Fruit fly (Drosophila melanogaster): ENCODE measurements around the gene Ice2.

Ice2 gene

dm6 chr3R:21130050-21130449 is at the start of gene Ice2:
TSS of gene Ice2 (plus strand) at chr3R:21130216.
- no peak for TF ChIP-seq noc (tag; optimal IDR thresholded peaks at IDR 0.05)

- peak; percentile 87 for TF ChIP-seq noc (tag; optimal IDR thresholded peaks at IDR 0.05)
These were observed 49.0 kb upstream of the Ice2 start, which contains the start of gene HHEX for dm6 chr3R:21080876-21081586. TSS of gene HHEX (minus strand) at chr3R:21080926.

dm6 chr3R:21084979-21085378 is 45.0 kb upstream of the Ice2 start:
- TF ChIP-seq noc (tag; optimal IDR thresholded peaks at IDR 0.05) = no peak

dm6 chr3R:21089416-21089815 is 40.6 kb upstream of the Ice2 start:
- no peak for TF ChIP-seq noc (tag; optimal IDR thresholded peaks at IDR 0.05)

dm6 chr3R:21090230-21091021 is 39.6 kb upstream of the Ice2 start:
- no peak for TF ChIP-seq noc (tag; optimal IDR thresholded peaks at IDR 0.05)

- TF ChIP-seq noc (tag; optimal IDR thresholded peaks at IDR 0.05) = no peak
These were observed 38.5 kb upstream of the Ice2 start for dm6 chr3R:21091500-21091899.

dm6 chr3R:21092036-21092435 is 38.0 kb upstream of the Ice2 start:
- TF ChIP-seq noc (tag; optimal IDR thresholded peaks at IDR 0.05) = no peak

dm6 chr3R:21092829-21093228 is 37.2 kb upstream of the Ice2 start:
- no peak for TF ChIP-seq noc (tag; optimal IDR thresholded peaks at IDR 0.05)

- TF ChIP-seq noc (tag; optimal IDR thresholded peaks at IDR 0.05) = no peak
These were observed 35.7 kb upstream of the Ice2 start for dm6 chr3R:21094292-21094691.

dm6 chr3R:21096532-21097143 is 33.4 kb upstream of the Ice2 start:
- no peak for TF ChIP-seq noc (tag; optimal IDR thresholded peaks at IDR 0.05)

dm6 chr3R:21097160-21097559 is 32.9 kb upstream of the Ice2 start:
- no peak for TF ChIP-seq noc (tag; optimal IDR thresholded peaks at IDR 0.05)

dm6 chr3R:21097631-21098117 is 32.3 kb upstream of the Ice2 start, which contains the start of gene RhoGAP93B:
TSS of gene RhoGAP93B (minus strand) at chr3R:21097827.
- TF ChIP-seq noc (tag; optimal IDR thresholded peaks at IDR 0.05) = peak; percentile 83

- TF ChIP-seq noc (tag; optimal IDR thresholded peaks at IDR 0.05) = no peak
These were observed 28.4 kb upstream of the Ice2 start, which contains the start of the genes CG7044 and Tbc1d22 for dm6 chr3R:21101453-21102214. TSS of gene CG7044 (minus strand) at chr3R:21101718. TSS of gene Tbc1d22 (plus strand) at chr3R:21102199.

dm6 chr3R:21102477-21102876 is 27.5 kb upstream of the Ice2 start:
- no peak for TF ChIP-seq noc (tag; optimal IDR thresholded peaks at IDR 0.05)

dm6 chr3R:21107907-21108591 is 22.0 kb upstream of the Ice2 start, which contains the start of the genes Sec15 and rtet:
TSS of gene Sec15 (minus strand) at chr3R:21107972.
TSS of gene rtet (plus strand) at chr3R:21108446.
- TF ChIP-seq noc (tag; optimal IDR thresholded peaks at IDR 0.05) = no peak
